Worm (Caenorhabditis elegans): ENCODE results near the gene C44C10.15.

DNA sequence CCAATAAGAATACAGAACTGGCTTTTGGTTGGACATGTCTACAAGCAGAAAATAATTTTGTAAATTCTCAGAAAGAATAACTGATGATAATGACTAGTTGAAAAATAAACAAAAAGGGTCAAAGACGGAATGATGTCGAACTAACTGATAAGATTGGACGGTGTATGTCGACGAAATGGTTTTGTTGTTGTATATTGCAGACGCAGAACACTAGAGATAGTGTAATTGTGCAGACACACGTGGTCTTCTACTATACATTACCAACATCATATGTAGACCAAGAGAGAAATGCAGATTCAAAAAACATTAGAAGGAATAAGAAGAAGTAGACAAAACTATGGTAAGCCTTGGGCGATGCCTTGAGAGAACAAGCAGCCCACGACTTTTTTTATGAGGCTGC is 27.6 kb upstream of the C44C10.15 start, which contains the start of the genes gst-42 and D1053.2:
- no peak for TF ChIP-seq elt-3 (tag; optimal IDR thresholded peaks at IDR 0.05)
- TF ChIP-seq ama-1 (optimal IDR thresholded peaks at IDR 0.05) = no peak
- TF ChIP-seq unc-62 (GFP tag; optimal IDR thresholded peaks at IDR 0.05) = no peak
